Worm (Caenorhabditis elegans): ENCODE data around the gene C50F4.6.
A peak's percentile ranks its signal among the peaks of the same experiment; 100 is the strongest.

Gene C50F4.6

DNA sequence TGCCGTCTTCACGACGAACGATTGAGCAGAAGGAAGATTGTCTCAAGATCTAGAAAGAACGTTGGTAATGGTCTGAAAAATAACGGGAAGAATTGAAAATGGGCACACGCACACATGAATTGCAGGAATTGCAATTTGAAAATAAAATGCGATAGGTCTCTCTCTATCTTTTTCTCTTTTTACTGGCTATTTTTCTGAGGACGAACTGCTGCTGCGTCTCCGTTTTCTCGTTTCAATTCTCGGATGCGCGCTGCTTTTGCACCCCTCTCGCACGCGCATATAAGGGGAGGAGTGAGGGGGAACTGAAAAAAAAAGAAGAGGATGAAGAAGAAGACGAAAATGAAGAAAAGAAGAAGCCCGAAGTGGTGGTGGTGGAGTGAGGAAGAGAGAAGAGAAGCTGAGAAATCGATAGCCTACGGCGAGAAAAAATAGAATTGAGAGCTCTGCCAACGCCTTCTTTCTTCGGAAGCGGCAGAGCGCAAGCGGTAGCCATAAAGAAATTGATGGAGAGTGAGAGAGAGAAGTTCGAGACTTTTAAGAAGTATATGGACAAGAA, 15.8 kb downstream of the C50F4.6 start, which contains the start of gene rgef-1:
TSS of gene rgef-1 (minus strand) at position 51 of the 556 bp plus-strand sequence.
- no peak for TF ChIP-seq pha-4 (tag; optimal IDR thresholded peaks at IDR 0.05)
- no peak for TF ChIP-seq F22D6.2 (tag; optimal IDR thresholded peaks at IDR 0.05)
- TF ChIP-seq madf-10 (tag; optimal IDR thresholded peaks at IDR 0.05), result no peak
- no peak for TF ChIP-seq B0336.3 (GFP tag; IDR thresholded peaks at IDR 0.05)
- TF ChIP-seq K11D2.4 (GFP tag; IDR thresholded peaks at IDR 0.05), result 0 out of 2 replicates have a peak, but pooled peaks have one; percentile 19
- 0 out of 2 replicates have a peak, but pooled peaks have one; percentile 15 for TF ChIP-seq nfyb-1 (GFP tag; IDR thresholded peaks at IDR 0.05)
- TF ChIP-seq ccch-3 (GFP tag; optimal IDR thresholded peaks at IDR 0.05), result no peak
- TF ChIP-seq mcd-1 (GFP tag; IDR thresholded peaks at IDR 0.05), result peak; percentile 30; the same call in 1 of the 2 replicates
- TF ChIP-seq K12H6.12 (tag; optimal IDR thresholded peaks at IDR 0.05), result peak; percentile 71
- TF ChIP-seq F52B5.7 (tag; optimal IDR thresholded peaks at IDR 0.05), result no peak
- no peak for TF ChIP-seq ztf-22 (GFP tag; optimal IDR thresholded peaks at IDR 0.05)
- TF ChIP-seq lin-35 (GFP tag; optimal IDR thresholded peaks at IDR 0.05), result peak in 1 of 3 experiments; percentile 16
- TF ChIP-seq lin-54 (GFP tag; optimal IDR thresholded peaks at IDR 0.05), result no peak
- peak; percentile 91 for TF ChIP-seq zfh-2 (GFP tag; conservative IDR thresholded peaks at IDR 0.05)
- TF ChIP-seq pbrm-1 (GFP tag; IDR thresholded peaks at IDR 0.05), result 0 out of 2 replicates have a peak, but pooled peaks have one; percentile 13
- no peak for TF ChIP-seq hrde-1 (tag; optimal IDR thresholded peaks at IDR 0.05; ENCODE audit: borderline replicate concordance)
- TF ChIP-seq T26A5.8 (tag; optimal IDR thresholded peaks at IDR 0.05), result no peak
- peak; percentile 39 for TF ChIP-seq lin-40 (tag; optimal IDR thresholded peaks at IDR 0.05)
- no peak for TF ChIP-seq snpc-3.4 (tag; optimal IDR thresholded peaks at IDR 0.05)
- TF ChIP-seq snpc-1.3 (tag; optimal IDR thresholded peaks at IDR 0.05; ENCODE audit: insufficient read depth), result no peak
- no peak for TF ChIP-seq lsy-27 (tag; optimal IDR thresholded peaks at IDR 0.05; ENCODE audit: borderline replicate concordance, insufficient read depth)
- TF ChIP-seq hmg-1.2 (GFP tag; IDR thresholded peaks at IDR 0.05), result 0 out of 2 replicates have a peak, but pooled peaks have one; percentile 9
- TF ChIP-seq sptf-2 (GFP tag; optimal IDR thresholded peaks at IDR 0.05), result no peak

DNA sequence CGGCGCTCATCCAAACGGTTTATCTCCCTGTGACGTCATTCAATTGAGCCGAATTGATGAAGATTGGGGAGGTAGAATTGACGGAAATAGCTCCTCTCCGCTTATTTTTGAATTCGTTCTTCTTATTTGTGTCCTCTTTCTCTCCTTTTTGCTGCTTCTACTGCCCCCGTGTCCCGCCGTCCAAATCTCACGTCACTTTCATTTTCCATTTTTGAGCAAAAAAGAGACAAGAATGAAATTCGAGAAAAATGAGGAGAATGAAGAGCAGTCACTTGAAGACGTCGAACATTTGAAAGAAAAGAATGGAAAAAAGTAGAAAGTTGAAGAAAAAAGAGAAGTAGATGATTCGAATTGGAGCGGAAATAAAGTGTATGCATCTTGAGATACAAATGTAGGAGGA, 17.7 kb downstream of the C50F4.6 start:
- peak; percentile 7 for TF ChIP-seq atf-7 (tag; optimal IDR thresholded peaks at IDR 0.05)
- TF ChIP-seq dpl-1 (GFP tag; optimal IDR thresholded peaks at IDR 0.05), result no peak

- TF ChIP-seq F33H1.4 (GFP tag; IDR thresholded peaks at IDR 0.05), result no peak
- no peak for TF ChIP-seq hmg-20 (GFP tag; IDR thresholded peaks at IDR 0.05)
- TF ChIP-seq let-607 (tag; optimal IDR thresholded peaks at IDR 0.05), result no peak
- TF ChIP-seq pha-4 (tag; optimal IDR thresholded peaks at IDR 0.05), result no peak
- TF ChIP-seq ztf-6 (GFP tag; IDR thresholded peaks at IDR 0.05), result no peak
- no peak for TF ChIP-seq hlh-12 (tag; optimal IDR thresholded peaks at IDR 0.05)
- TF ChIP-seq ceh-40 (GFP tag; IDR thresholded peaks at IDR 0.05), result no peak
- no peak for TF ChIP-seq T26A5.8 (tag; optimal IDR thresholded peaks at IDR 0.05)
- no peak for TF ChIP-seq attf-5 (GFP tag; optimal IDR thresholded peaks at IDR 0.05)
- TF ChIP-seq mcd-1 (GFP tag; IDR thresholded peaks at IDR 0.05), result no peak
Observed at ce11 chrV:9568707-9569106, 22.8 kb downstream of the C50F4.6 start, which contains the start of gene F25B3.4. Gene F25B3.4, minus strand, starts transcription at chrV:9568807.

DNA sequence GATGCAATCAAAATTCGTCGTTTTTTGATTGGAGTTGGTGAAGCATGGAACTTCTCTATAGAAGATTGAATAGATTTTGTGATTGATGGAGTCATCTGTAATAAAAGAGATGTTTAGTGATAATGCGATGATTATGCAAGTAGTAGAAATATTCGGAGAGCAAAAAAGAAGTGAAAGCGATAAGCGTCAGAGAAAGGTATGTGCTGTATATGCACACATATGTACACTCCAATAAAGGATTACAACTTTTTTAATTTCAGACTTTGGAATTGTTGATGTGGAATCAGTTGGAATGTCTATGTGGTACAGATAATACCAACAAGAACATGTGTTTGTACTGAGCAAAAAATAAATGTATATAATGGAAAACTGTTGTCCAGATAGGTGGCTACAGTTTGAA, 24.3 kb downstream of the C50F4.6 start, which contains the start of gene F25B3.5:
TSS of gene F25B3.5 (minus strand) at position 101 of the 400 bp plus-strand sequence.
- no peak for TF ChIP-seq snpc-1.3 (tag; optimal IDR thresholded peaks at IDR 0.05; ENCODE audit: insufficient read depth)
- peak; percentile 3 for TF ChIP-seq nhr-80 (tag; optimal IDR thresholded peaks at IDR 0.05)

All from whole organism, young adult.